Worm (Caenorhabditis elegans): ENCODE measurements around the gene unc-50.

DNA sequence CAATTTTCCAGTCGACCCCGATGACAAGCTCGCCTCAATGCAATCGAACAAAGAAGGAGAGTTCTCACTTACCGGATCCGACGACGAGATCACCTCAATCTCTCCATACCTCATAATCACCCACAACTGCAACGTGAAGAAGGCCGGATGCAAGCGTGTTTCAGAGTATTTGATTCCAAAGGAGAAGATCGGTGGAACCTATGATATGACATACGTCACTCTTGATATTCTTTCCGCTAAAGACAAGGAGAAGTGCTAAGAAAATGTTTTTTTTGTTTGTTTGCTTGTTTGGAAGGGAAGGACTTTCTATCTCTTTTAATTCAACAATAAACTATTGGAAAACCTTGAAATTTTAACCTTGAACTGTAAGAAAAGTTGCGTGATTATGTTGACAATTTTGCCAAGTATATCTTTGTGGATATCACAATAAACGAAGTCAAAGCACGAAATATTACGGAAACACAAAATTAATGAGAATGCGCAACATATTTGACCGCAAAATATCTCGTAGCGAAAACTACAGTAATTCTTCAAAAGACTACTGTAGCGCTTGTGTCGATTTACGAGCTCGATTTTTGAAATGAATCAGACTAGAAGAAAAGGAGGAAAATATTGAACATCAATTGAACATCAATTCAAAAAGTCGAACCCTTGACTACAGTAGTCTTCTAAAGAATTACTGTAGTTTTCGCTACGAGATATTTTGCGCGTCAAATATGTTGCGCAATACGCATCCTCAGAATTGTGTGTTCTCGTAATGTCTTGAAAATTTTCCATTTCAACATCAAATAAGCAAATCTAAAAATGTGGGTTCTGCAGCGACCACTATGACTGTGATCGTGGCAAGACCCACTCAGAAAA is 21.3 kb upstream of the unc-50 start:
- TF ChIP-seq unc-62 (GFP tag; optimal IDR thresholded peaks at IDR 0.05) (no peak), snpc-4 (tag; optimal IDR thresholded peaks at IDR 0.05) (no peak), lin-32 (GFP tag; optimal IDR thresholded peaks at IDR 0.05) (no peak), ztf-11 (tag; optimal IDR thresholded peaks at IDR 0.05) (no peak), unc-120 (tag; optimal IDR thresholded peaks at IDR 0.05; ENCODE audit: poor library complexity, severe bottlenecking) (no peak), cnd-1 (tag; optimal IDR thresholded peaks at IDR 0.05) (no peak), nhr-28 (tag; optimal IDR thresholded peaks at IDR 0.05) (no peak), blmp-1 (tag; optimal IDR thresholded peaks at IDR 0.05) (no peak), pha-4 (tag; optimal IDR thresholded peaks at IDR 0.05) (no peak), mab-5 (tag; optimal IDR thresholded peaks at IDR 0.05) (no peak), nhr-12 (tag; optimal IDR thresholded peaks at IDR 0.05) (no peak), ceh-43 (GFP tag; optimal IDR thresholded peaks at IDR 0.05) (no peak)
